Worm (Caenorhabditis elegans) whole organism, L3 larva: ENCODE results near the gene srt-18.

Experiments
- nhr-11 ChIP-seq: fragments of 150-350 bp; optimal IDR thresholded peaks from 2 replicates; lab custom pipeline; 2014; ENCODE audit warnings: missing biosample characterization, missing genetic modification characterization
- skn-1 ChIP-seq: fragments of 150-350 bp; optimal IDR thresholded peaks from 2 replicates; lab custom pipeline; 2014; ENCODE audit warnings: missing biosample characterization, missing genetic modification characterization

ce11 chrV:8984783-8985182, 30.7 kb downstream of the srt-18 start:
- TF ChIP-seq nhr-11 (tag; lab: Kevin White, UChicago) (no peak), skn-1 (tag; lab: Kevin White, UChicago) (no peak)
